Fruit fly (Drosophila melanogaster): ENCODE results near the gene CG17776.

The CG17776 gene

DNA sequence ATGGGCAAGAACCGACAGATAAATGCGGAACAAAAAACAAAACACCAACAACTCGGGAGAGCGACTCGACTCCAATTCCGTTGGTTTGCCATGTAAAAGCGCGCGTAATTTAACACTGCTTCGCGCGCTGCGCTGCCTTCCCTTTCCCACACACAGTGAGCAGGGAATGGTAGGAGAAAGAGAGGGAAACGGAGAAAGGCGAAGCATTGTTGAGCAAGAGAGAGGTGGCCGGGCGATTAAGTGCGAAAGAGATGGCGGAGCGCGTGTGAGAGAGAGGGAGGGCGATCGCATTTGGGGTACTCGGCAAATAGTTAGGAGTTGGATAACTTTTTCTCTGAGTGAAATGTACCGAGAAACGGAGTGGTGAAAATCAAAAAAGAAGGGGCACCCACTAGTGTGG, 28.7 kb upstream of the CG17776 start (continued):
- no peak for TF ChIP-seq CG34376 (GFP tag; optimal IDR thresholded peaks at IDR 0.05)
- no peak for TF ChIP-seq Hr3 (GFP tag; optimal IDR thresholded peaks at IDR 0.05)
- no peak for TF ChIP-seq mld (GFP tag; IDR thresholded peaks at IDR 0.05; ENCODE audit: partially characterized antibody)
- no peak for TF ChIP-seq ash1 (GFP tag; optimal IDR thresholded peaks at IDR 0.05)
- TF ChIP-seq hbn (GFP tag; IDR thresholded peaks at IDR 0.05; ENCODE audit: partially characterized antibody), result no peak
- peak; percentile 18 for TF ChIP-seq Fer1 (GFP tag; optimal IDR thresholded peaks at IDR 0.05)
- TF ChIP-seq Max (GFP tag; optimal IDR thresholded peaks at IDR 0.05), result no peak
- TF ChIP-seq Stat92E (GFP tag; optimal IDR thresholded peaks at IDR 0.05), result peak in 1 of 3 experiments; percentile 2
- peak; percentile 65 for TF ChIP-seq Dp (GFP tag; optimal IDR thresholded peaks at IDR 0.05)
- no peak for TF ChIP-seq Awh (GFP tag; IDR thresholded peaks at IDR 0.05)
- TF ChIP-seq gfzf (GFP tag; optimal IDR thresholded peaks at IDR 0.05), result no peak
- TF ChIP-seq fu2 (GFP tag; optimal IDR thresholded peaks at IDR 0.05), result no peak
- TF ChIP-seq MBD-R2 (GFP tag; IDR thresholded peaks at IDR 0.05), result peak; percentile 19; the same call in 1 of the 2 replicates
- TF ChIP-seq stwl (tag; optimal IDR thresholded peaks at IDR 0.05), result peak; percentile 20
- no peak for TF ChIP-seq Tbp (GFP tag; optimal IDR thresholded peaks at IDR 0.05)
- no peak for TF ChIP-seq lbe (GFP tag; optimal IDR thresholded peaks at IDR 0.05)
- TF ChIP-seq Jarid2 (GFP tag; optimal IDR thresholded peaks at IDR 0.05), result no peak
- TF ChIP-seq Xbp1 (GFP tag; optimal IDR thresholded peaks at IDR 0.05), result no peak
- TF ChIP-seq sob (GFP tag; IDR thresholded peaks at IDR 0.05), result no peak
- TF ChIP-seq lilli (GFP tag; optimal IDR thresholded peaks at IDR 0.05), result no peak
- TF ChIP-seq sc (optimal IDR thresholded peaks at IDR 0.05), result no peak
- TF ChIP-seq sc (GFP tag; optimal IDR thresholded peaks at IDR 0.05), result no peak
- TF ChIP-seq CG31365 (tag; optimal IDR thresholded peaks at IDR 0.05), result peak; percentile 70
- TF ChIP-seq Aef1 (GFP tag; IDR thresholded peaks at IDR 0.05), result no peak
- TF ChIP-seq Hr51 (GFP tag; optimal IDR thresholded peaks at IDR 0.05), result no peak
- TF ChIP-seq CG17328 (GFP tag; IDR thresholded peaks at IDR 0.05), result no peak
- TF ChIP-seq CG3065 (GFP tag; optimal IDR thresholded peaks at IDR 0.05), result no peak
- no peak for TF ChIP-seq CG2129 (GFP tag; IDR thresholded peaks at IDR 0.05; ENCODE audit: partially characterized antibody)
- TF ChIP-seq Usf (GFP tag; optimal IDR thresholded peaks at IDR 0.05), result no peak
- TF ChIP-seq bsh (GFP tag; optimal IDR thresholded peaks at IDR 0.05), result peak in 1 of 2 experiments; percentile 7
- TF ChIP-seq dimm (GFP tag; IDR thresholded peaks at IDR 0.05), result no peak
- no peak for TF ChIP-seq zen2 (GFP tag; IDR thresholded peaks at IDR 0.05; ENCODE audit: partially characterized antibody)
- TF ChIP-seq bbx (GFP tag; IDR thresholded peaks at IDR 0.05; ENCODE audit: partially characterized antibody), result 0 out of 2 replicates have a peak, but pooled peaks have one; percentile 23
- no peak for TF ChIP-seq Gug (GFP tag; IDR thresholded peaks at IDR 0.05)
- TF ChIP-seq lmd (GFP tag; IDR thresholded peaks at IDR 0.05), result no peak
- TF ChIP-seq Hand (GFP tag; optimal IDR thresholded peaks at IDR 0.05), result no peak
- no peak for TF ChIP-seq CG11696 (GFP tag; IDR thresholded peaks at IDR 0.05)
- no peak for TF ChIP-seq BtbVII (GFP tag; optimal IDR thresholded peaks at IDR 0.05)
- TF ChIP-seq zfh2 (GFP tag; optimal IDR thresholded peaks at IDR 0.05), result no peak
- TF ChIP-seq CG14667 (GFP tag; IDR thresholded peaks at IDR 0.05), result no peak
- no peak for TF ChIP-seq CG10565 (GFP tag; optimal IDR thresholded peaks at IDR 0.05)
- no peak for TF ChIP-seq Oli (tag; optimal IDR thresholded peaks at IDR 0.05)
- no peak for TF ChIP-seq Chrac-16 (GFP tag; optimal IDR thresholded peaks at IDR 0.05)
- no peak for TF ChIP-seq Poxn (GFP tag; IDR thresholded peaks at IDR 0.05)
- no peak for TF ChIP-seq CG12104 (GFP tag; optimal IDR thresholded peaks at IDR 0.05)
- TF ChIP-seq ranshi (GFP tag; IDR thresholded peaks at IDR 0.05), result no peak; the same call in 1 of the 2 replicates
- TF ChIP-seq sima (GFP tag; optimal IDR thresholded peaks at IDR 0.05), result no peak
- no peak for TF ChIP-seq CG15696 (tag; optimal IDR thresholded peaks at IDR 0.05)
- TF ChIP-seq CG4820 (GFP tag; optimal IDR thresholded peaks at IDR 0.05), result no peak
- no peak for TF ChIP-seq CG11398 (GFP tag; optimal IDR thresholded peaks at IDR 0.05)
- no peak for TF ChIP-seq Dip2 (GFP tag; IDR thresholded peaks at IDR 0.05)
